Fruit fly (Drosophila melanogaster): ENCODE data around the gene CG12659.

Gene CG12659

DNA sequence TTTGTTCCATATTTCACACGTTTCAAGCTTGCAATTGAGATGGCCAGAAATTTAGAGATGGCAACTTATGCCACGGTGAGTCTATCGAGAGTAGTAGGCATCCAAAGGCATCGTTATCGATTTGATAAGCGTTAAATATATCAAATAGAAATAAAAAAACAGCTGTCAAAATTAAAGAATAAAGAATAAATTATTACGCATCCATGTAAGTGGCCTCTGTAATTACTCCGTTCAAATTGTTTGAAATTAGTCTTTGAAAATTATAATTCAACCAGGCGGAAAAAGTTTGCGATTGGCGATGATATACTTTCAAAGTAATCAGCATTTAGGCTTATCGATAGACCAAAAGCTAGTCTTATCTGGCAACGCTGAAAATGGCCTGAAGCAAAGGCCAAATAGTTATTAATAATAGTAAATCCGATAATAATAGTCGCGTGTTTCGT, at the start of gene CG12659, which contains the start of gene Crag:
TSS of gene CG12659 (minus strand) at position 45 of the 443 bp plus-strand sequence.
TSS of gene Crag (plus strand) at position 347 of the 443 bp plus-strand sequence.
- no peak for TF ChIP-seq fd96Ca (GFP tag; IDR thresholded peaks at IDR 0.05)
- TF ChIP-seq gl (tag; optimal IDR thresholded peaks at IDR 0.05): no peak
- TF ChIP-seq EcR (GFP tag; optimal IDR thresholded peaks at IDR 0.05): no peak
- no peak for TF ChIP-seq CG13204 (GFP tag; optimal IDR thresholded peaks at IDR 0.05)
- TF ChIP-seq D1 (tag; optimal IDR thresholded peaks at IDR 0.05): no peak

DNA sequence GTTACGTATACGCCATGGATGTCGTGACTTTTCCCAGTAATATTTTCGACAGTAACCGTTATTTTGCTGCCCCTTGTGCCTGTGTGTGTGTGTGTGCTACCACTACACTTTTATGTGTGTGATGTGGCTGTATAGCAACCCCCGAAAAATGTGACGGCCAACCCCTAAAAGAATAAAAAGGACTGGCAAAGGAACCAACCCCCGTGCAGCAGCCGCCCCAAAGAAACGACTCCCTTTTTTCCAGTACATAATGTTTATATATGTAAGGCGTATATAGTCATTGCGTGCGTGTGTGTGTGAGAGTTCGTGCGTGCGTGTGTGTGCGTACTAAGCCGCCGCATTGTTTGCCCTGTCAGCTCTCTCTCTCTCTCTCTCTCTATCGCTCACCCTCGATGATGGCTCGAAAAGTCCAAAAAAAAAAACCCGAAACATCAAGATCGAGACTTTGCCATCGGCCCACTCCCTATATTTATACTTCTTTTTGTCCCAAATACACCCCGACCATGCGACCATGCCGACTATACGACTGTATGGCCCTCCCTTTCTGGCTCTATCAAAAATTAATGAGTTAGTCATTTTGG, 49.2 kb upstream of the CG12659 start:
- no peak for TF ChIP-seq CG10348 (GFP tag; IDR thresholded peaks at IDR 0.05)

dm6 chrX:8637013-8637412, 45.5 kb upstream of the CG12659 start:
- TF ChIP-seq CG34367 (tag; optimal IDR thresholded peaks at IDR 0.05) (no peak), CG12605 (GFP tag; IDR thresholded peaks at IDR 0.05) (no peak), CG14655 (GFP tag; optimal IDR thresholded peaks at IDR 0.05) (no peak), CG15710 (tag; optimal IDR thresholded peaks at IDR 0.05) (no peak), gl (tag; optimal IDR thresholded peaks at IDR 0.05) (no peak), CG32121 (GFP tag; IDR thresholded peaks at IDR 0.05) (no peak), CG10348 (GFP tag; IDR thresholded peaks at IDR 0.05) (no peak), CG9948 (tag; optimal IDR thresholded peaks at IDR 0.05) (no peak), rn (GFP tag; IDR thresholded peaks at IDR 0.05) (no peak), Ets98B (GFP tag; IDR thresholded peaks at IDR 0.05) (no peak), EcR (GFP tag; optimal IDR thresholded peaks at IDR 0.05) (no peak)

- TF ChIP-seq fd96Ca (GFP tag; IDR thresholded peaks at IDR 0.05) (no peak), CG15710 (tag; optimal IDR thresholded peaks at IDR 0.05) (no peak), CG4496 (GFP tag; IDR thresholded peaks at IDR 0.05) (no peak), CG8159 (tag; optimal IDR thresholded peaks at IDR 0.05) (no peak), EcR (GFP tag; optimal IDR thresholded peaks at IDR 0.05) (no peak), D1 (tag; optimal IDR thresholded peaks at IDR 0.05) (no peak), gl (tag; optimal IDR thresholded peaks at IDR 0.05) (no peak), Pif1B (GFP tag; optimal IDR thresholded peaks at IDR 0.05) (no peak), CG14655 (GFP tag; optimal IDR thresholded peaks at IDR 0.05) (no peak), Snoo (tag; optimal IDR thresholded peaks at IDR 0.05) (no peak), CG32121 (GFP tag; IDR thresholded peaks at IDR 0.05) (no peak), CG13204 (GFP tag; optimal IDR thresholded peaks at IDR 0.05) (no peak), CG34367 (tag; optimal IDR thresholded peaks at IDR 0.05) (no peak), CG8301 (tag; optimal IDR thresholded peaks at IDR 0.05) (no peak), Pif1A (GFP tag; optimal IDR thresholded peaks at IDR 0.05) (no peak)
These were observed 44.8 kb upstream of the CG12659 start for dm6 chrX:8636114-8636929.

DNA sequence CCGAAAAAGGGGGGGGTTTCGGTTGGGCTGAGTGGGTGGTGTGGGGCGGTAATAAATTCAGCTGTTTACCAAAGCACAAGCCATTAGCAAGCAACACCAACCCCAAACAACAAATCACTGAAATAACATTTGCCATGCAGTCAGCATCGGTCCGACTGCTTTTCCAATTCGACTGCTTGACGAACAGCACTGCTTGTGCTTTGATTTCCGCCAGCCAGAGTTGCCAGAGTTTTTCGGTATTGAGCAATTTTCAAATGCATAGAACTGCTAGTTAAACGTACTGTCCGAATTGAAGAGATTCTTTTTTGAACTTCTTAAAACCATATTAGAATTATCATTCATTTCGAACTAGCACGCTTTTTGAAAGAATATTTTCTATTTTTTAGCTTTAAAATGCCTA, 43.3 kb upstream of the CG12659 start:
- no peak for TF ChIP-seq CG17806 (tag; optimal IDR thresholded peaks at IDR 0.05)
- no peak for TF ChIP-seq Snoo (tag; optimal IDR thresholded peaks at IDR 0.05)
- TF ChIP-seq Ets98B (GFP tag; IDR thresholded peaks at IDR 0.05): no peak
- no peak for TF ChIP-seq Pif1B (GFP tag; optimal IDR thresholded peaks at IDR 0.05)
- TF ChIP-seq CG14655 (GFP tag; optimal IDR thresholded peaks at IDR 0.05): no peak

- no peak for TF ChIP-seq CG9948 (tag; optimal IDR thresholded peaks at IDR 0.05)
- TF ChIP-seq CG17806 (tag; optimal IDR thresholded peaks at IDR 0.05): no peak
- TF ChIP-seq CG4496 (GFP tag; IDR thresholded peaks at IDR 0.05): no peak
- no peak for TF ChIP-seq Pif1A (GFP tag; optimal IDR thresholded peaks at IDR 0.05)
- TF ChIP-seq fd96Ca (GFP tag; IDR thresholded peaks at IDR 0.05): no peak
- no peak for TF ChIP-seq Pif1B (GFP tag; optimal IDR thresholded peaks at IDR 0.05)
- TF ChIP-seq CG34367 (tag; optimal IDR thresholded peaks at IDR 0.05): no peak
- no peak for TF ChIP-seq Snoo (tag; optimal IDR thresholded peaks at IDR 0.05)
- TF ChIP-seq CG8301 (tag; optimal IDR thresholded peaks at IDR 0.05): no peak
- TF ChIP-seq CG13204 (GFP tag; optimal IDR thresholded peaks at IDR 0.05): no peak
- no peak for TF ChIP-seq CG15710 (tag; optimal IDR thresholded peaks at IDR 0.05)
- no peak for TF ChIP-seq CG8159 (tag; optimal IDR thresholded peaks at IDR 0.05)
- TF ChIP-seq CG10348 (GFP tag; IDR thresholded peaks at IDR 0.05): no peak
These were observed 35.6 kb upstream of the CG12659 start for dm6 chrX:8627171-8627570.

dm6 chrX:8624867-8625266, 33.3 kb upstream of the CG12659 start:
- TF ChIP-seq CG8159 (tag; optimal IDR thresholded peaks at IDR 0.05) (no peak), EcR (GFP tag; optimal IDR thresholded peaks at IDR 0.05) (no peak), fd96Ca (GFP tag; IDR thresholded peaks at IDR 0.05) (no peak; the same call in 2 of the 3 replicates), Ets98B (GFP tag; IDR thresholded peaks at IDR 0.05) (peak; percentile 25; the same call in 1 of the 2 replicates), rn (GFP tag; IDR thresholded peaks at IDR 0.05) (no peak), CG10348 (GFP tag; IDR thresholded peaks at IDR 0.05) (no peak), CG32121 (GFP tag; IDR thresholded peaks at IDR 0.05) (peak; percentile 33; the same call in 1 of the 2 replicates), CG17806 (tag; optimal IDR thresholded peaks at IDR 0.05) (no peak), CG4496 (GFP tag; IDR thresholded peaks at IDR 0.05) (no peak; the same call in 2 of the 3 replicates), CG14655 (GFP tag; optimal IDR thresholded peaks at IDR 0.05) (no peak), CG8301 (tag; optimal IDR thresholded peaks at IDR 0.05) (no peak), D1 (tag; optimal IDR thresholded peaks at IDR 0.05) (peak; percentile 47), gl (tag; optimal IDR thresholded peaks at IDR 0.05) (no peak)
